Fruit fly (Drosophila melanogaster): ENCODE data around the gene inc.

inc gene

dm6 chrX:1480426-1480825 is 2.9 kb upstream of the inc start:
- TF ChIP-seq CG13204 (GFP tag; optimal IDR thresholded peaks at IDR 0.05), result no peak

DNA sequence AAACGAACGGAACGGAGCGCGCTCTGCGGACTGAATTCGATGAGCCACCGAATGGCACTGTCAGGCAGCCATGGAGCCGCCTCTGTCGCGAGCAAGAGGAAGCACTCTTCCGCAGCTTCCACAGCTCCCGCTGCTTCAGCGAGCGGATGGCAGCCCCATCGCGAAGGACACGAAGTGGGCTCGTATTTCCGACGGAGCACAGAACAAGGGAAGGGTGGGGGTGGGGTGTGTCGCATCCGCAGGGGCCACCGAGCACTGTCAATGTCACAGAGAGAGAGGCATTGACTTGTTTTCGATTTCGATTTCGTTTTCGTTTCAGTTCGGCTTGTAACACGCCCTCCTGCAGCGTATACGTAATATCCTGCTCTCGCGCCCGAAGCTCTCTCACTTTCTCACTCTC is 24.5 kb downstream of the inc start, which contains the start of gene Nmdar2:
Gene Nmdar2, minus strand, starts transcription at position 59 of the 400 bp plus-strand sequence.
- no peak for TF ChIP-seq Pif1A (GFP tag; optimal IDR thresholded peaks at IDR 0.05)
- TF ChIP-seq rn (GFP tag; IDR thresholded peaks at IDR 0.05), result no peak
- TF ChIP-seq CG8301 (tag; optimal IDR thresholded peaks at IDR 0.05), result no peak

DNA sequence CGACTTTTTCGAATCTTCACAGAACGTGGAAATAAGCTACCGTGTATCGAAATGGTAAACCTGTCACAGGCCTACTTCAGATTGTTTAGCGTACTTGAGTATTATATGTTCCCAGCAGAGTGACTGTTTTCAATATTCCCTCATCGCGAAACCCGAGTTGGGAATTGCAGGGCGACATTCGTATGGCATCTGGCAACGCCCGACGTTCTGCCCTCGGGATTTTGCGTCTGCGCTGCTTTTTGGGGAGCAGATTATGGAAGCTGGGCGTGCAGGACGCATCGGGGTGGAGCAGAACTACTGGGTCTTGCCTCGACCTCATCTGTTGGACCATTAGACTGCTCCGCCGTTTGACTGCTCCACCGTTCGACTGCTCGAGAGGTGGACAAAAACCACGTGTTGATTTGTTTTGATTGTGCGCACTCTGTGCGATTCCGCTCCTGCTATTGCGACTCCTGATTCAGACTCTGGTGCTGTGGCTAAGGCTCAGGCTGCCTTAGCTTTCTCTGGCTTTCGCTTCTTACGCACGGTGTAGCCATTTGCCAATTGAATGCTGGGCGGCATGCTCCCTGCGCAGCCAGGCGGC is 25.1 kb downstream of the inc start:
- TF ChIP-seq Ets98B (GFP tag; IDR thresholded peaks at IDR 0.05), result no peak
- TF ChIP-seq CG12605 (GFP tag; IDR thresholded peaks at IDR 0.05), result peak; percentile 67; the same call in 1 of the 2 replicates

- no peak for TF ChIP-seq CG15710 (tag; optimal IDR thresholded peaks at IDR 0.05)
- no peak for TF ChIP-seq CG14655 (GFP tag; optimal IDR thresholded peaks at IDR 0.05)
- TF ChIP-seq CG4496 (GFP tag; IDR thresholded peaks at IDR 0.05), result no peak
- TF ChIP-seq Ets98B (GFP tag; IDR thresholded peaks at IDR 0.05), result 0 out of 2 replicates have a peak, but pooled peaks have one; percentile 9
- TF ChIP-seq D1 (tag; optimal IDR thresholded peaks at IDR 0.05), result no peak
Measured at dm6 chrX:1512753-1513226, 29.5 kb downstream of the inc start, which contains the start of gene CG14795. CG14795 (minus strand) TSS chrX:1512803.

DNA sequence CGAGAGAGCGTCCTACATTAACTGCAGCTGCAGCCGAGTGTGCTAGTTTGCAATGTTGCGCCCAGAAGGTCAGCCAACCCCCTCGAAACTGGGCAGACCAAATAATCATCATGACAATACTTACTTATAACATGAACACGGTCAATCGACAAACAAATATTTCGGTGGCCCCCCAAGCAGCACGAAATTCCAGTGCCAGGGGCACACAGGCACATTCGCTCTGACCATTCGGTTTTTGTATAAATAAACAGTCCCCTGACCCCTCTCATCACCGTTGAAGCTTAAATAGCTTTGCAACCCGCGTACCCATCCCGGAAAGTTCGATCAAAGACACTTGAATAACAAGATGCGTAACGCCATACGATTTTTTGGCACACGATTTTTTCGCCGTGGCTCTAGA is 30.6 kb downstream of the inc start:
- no peak for TF ChIP-seq CG10348 (GFP tag; IDR thresholded peaks at IDR 0.05)
- no peak for TF ChIP-seq CG8159 (tag; optimal IDR thresholded peaks at IDR 0.05)
- no peak for TF ChIP-seq CG12605 (GFP tag; IDR thresholded peaks at IDR 0.05)
- TF ChIP-seq CG14655 (GFP tag; optimal IDR thresholded peaks at IDR 0.05), result no peak
- TF ChIP-seq EcR (GFP tag; optimal IDR thresholded peaks at IDR 0.05), result no peak
- no peak for TF ChIP-seq CG4496 (GFP tag; IDR thresholded peaks at IDR 0.05)
- TF ChIP-seq rn (GFP tag; IDR thresholded peaks at IDR 0.05), result no peak
- TF ChIP-seq CG15710 (tag; optimal IDR thresholded peaks at IDR 0.05), result no peak

- TF ChIP-seq CG15710 (tag; optimal IDR thresholded peaks at IDR 0.05), result no peak
- TF ChIP-seq CG32121 (GFP tag; IDR thresholded peaks at IDR 0.05), result 0 out of 2 replicates have a peak, but pooled peaks have one; percentile 20
- no peak for TF ChIP-seq CG8159 (tag; optimal IDR thresholded peaks at IDR 0.05)
- TF ChIP-seq fd96Ca (GFP tag; IDR thresholded peaks at IDR 0.05), result 0 out of 3 replicates have a peak, but pooled peaks have one; percentile 20
- TF ChIP-seq CG4496 (GFP tag; IDR thresholded peaks at IDR 0.05), result no peak
- no peak for TF ChIP-seq gl (tag; optimal IDR thresholded peaks at IDR 0.05)
- no peak for TF ChIP-seq D1 (tag; optimal IDR thresholded peaks at IDR 0.05)
- no peak for TF ChIP-seq CG10348 (GFP tag; IDR thresholded peaks at IDR 0.05)
- no peak for TF ChIP-seq CG12605 (GFP tag; IDR thresholded peaks at IDR 0.05)
- no peak for TF ChIP-seq CG17806 (tag; optimal IDR thresholded peaks at IDR 0.05)
- TF ChIP-seq CG9948 (tag; optimal IDR thresholded peaks at IDR 0.05), result no peak
- TF ChIP-seq EcR (GFP tag; optimal IDR thresholded peaks at IDR 0.05), result no peak
- TF ChIP-seq Pif1A (GFP tag; optimal IDR thresholded peaks at IDR 0.05), result no peak
- peak; percentile 36 for TF ChIP-seq Ets98B (GFP tag; IDR thresholded peaks at IDR 0.05)
- TF ChIP-seq CG34367 (tag; optimal IDR thresholded peaks at IDR 0.05), result no peak
- TF ChIP-seq CG8301 (tag; optimal IDR thresholded peaks at IDR 0.05), result no peak
- TF ChIP-seq CG13204 (GFP tag; optimal IDR thresholded peaks at IDR 0.05), result no peak
Measured at dm6 chrX:1517618-1518017, 34.3 kb downstream of the inc start.

DNA sequence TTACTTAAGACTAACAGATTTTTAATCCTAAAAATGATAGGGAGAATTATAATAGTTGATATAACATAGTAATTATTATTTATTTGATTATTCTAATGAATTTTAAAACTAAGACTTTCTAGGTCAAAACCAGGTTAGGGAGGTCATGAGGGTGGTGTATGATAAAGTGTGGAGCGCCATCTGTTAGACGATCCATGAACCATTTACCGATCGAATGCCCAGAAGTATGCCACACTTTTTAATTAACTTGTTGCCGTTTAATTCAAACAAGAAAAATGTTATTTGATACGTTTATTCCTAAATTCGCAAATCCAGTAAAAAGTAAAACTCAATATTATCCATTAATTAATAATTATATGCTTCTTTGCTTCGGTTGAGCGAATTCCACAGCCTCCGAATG is 40.0 kb downstream of the inc start:
- peak; percentile 83 for TF ChIP-seq EcR (GFP tag; optimal IDR thresholded peaks at IDR 0.05)

DNA sequence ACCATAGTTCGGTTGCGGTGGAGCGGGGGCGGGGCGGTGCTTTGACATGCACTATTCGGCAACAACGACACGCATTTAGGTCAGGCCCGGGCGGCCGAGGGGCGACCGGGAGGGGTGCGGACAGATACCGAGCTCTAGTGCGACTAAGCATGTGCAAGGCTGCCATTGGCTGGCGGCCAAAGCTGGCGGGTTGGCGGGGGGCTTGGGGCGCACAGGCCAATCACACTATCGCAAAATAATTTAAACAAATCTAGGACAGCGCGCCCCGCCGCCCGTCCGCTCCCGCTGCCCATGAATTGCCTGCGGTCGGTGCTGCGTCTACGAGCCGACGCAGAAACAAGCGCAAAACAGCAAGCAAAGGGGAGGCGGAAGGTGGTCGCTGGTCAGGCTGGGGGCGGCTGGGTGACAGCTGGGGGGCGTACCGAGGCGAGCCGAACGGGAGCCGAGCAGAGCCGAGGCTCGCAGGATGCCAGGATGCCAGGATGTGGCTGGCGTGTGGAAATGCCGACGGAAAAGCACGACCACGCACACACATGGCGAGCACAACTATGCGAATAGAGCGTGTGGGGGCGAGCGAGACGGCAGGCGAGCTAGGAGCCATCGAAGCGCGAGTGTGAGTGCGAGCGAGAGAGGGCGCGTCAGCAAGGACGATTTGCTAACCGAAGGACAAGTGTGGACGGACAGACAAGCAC is 52.1 kb downstream of the inc start:
- TF ChIP-seq CG17806 (tag; optimal IDR thresholded peaks at IDR 0.05) (no peak), Pif1B (GFP tag; optimal IDR thresholded peaks at IDR 0.05) (no peak), gl (tag; optimal IDR thresholded peaks at IDR 0.05) (no peak), fd96Ca (GFP tag; IDR thresholded peaks at IDR 0.05) (no peak), rn (GFP tag; IDR thresholded peaks at IDR 0.05) (no peak), CG9948 (tag; optimal IDR thresholded peaks at IDR 0.05) (no peak), EcR (GFP tag; optimal IDR thresholded peaks at IDR 0.05) (no peak), CG32121 (GFP tag; IDR thresholded peaks at IDR 0.05) (no peak), D1 (tag; optimal IDR thresholded peaks at IDR 0.05) (no peak), CG8159 (tag; optimal IDR thresholded peaks at IDR 0.05) (no peak), CG4496 (GFP tag; IDR thresholded peaks at IDR 0.05) (no peak), CG12605 (GFP tag; IDR thresholded peaks at IDR 0.05) (no peak), CG34367 (tag; optimal IDR thresholded peaks at IDR 0.05) (no peak), Pif1A (GFP tag; optimal IDR thresholded peaks at IDR 0.05) (no peak)
